Fruit fly (Drosophila melanogaster) whole organism, wandering third instar larva: ENCODE results near the gene CG13029.

Experiments used
- CG9705 ChIP-seq: fragments of 200-800 bp; sonication (Bioruptor generic); optimal IDR thresholded peaks from 2 replicates; lab custom pipeline; 2018; ENCODE audit warnings: missing biosample characterization, mild to moderate bottlenecking, missing genetic modification characterization
- Hr78 ChIP-seq: fragments of >200 bp; optimal IDR thresholded peaks from 2 replicates; lab custom pipeline; 2017; ENCODE audit warnings: missing biosample characterization, missing genetic modification characterization
- Jra ChIP-seq: sonication (Bioruptor generic); optimal IDR thresholded peaks from 2 replicates; lab custom pipeline; 2016; ENCODE audit warnings: missing biosample characterization, missing genetic modification characterization
- Mio ChIP-seq: sonication (Bioruptor generic); optimal IDR thresholded peaks from 2 replicates; lab custom pipeline; 2016; ENCODE audit warnings: missing biosample characterization, missing genetic modification characterization
- OdsH ChIP-seq: fragments of 200-800 bp; sonication (Bioruptor generic); optimal IDR thresholded peaks from 2 replicates; lab custom pipeline; 2016; ENCODE audit warnings: missing biosample characterization, mild to moderate bottlenecking, missing genetic modification characterization
- jim ChIP-seq: fragments of 175-275, 200-325 bp; sonication (Bioruptor generic); optimal IDR thresholded peaks from 2 replicates; lab custom pipeline; 2016; ENCODE audit warnings: missing biosample characterization, mild to moderate bottlenecking, missing genetic modification characterization
- usp ChIP-seq: fragments of >200 bp; optimal IDR thresholded peaks from 2 replicates; lab custom pipeline; 2017; ENCODE audit warnings: missing biosample characterization, missing genetic modification characterization

DNA sequence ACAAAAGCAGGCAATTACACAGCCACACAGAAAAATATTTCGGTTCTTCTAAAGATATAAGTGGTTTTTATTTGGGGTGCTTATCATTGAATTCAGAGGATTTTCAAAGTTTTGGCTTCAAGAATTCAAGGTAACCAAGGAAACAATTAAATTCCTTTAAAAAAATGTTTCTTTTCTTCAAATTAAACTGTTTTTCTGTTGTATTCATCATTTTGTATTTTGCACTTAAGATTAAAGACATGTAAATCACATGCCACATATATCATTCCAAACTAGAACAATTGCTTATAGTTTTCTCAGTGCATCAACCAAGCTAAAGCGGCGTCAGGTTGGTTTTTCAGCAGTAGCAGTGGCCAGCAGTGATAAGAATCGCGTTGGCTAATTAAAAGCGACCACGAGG is 19.9 kb upstream of the CG13029 start:
- TF ChIP-seq Jra (GFP tag; lab: Kevin White, UChicago) (no peak), Mio (no peak), jim (GFP tag; lab: Kevin White, UChicago) (no peak), usp (GFP tag; lab: Kevin White, UChicago) (no peak), OdsH (GFP tag; lab: Kevin White, UChicago) (no peak), Hr78 (GFP tag; lab: Kevin White, UChicago) (no peak), CG9705 (no peak)
